Fruit fly (Drosophila melanogaster) whole organism, adult: Measurements from ENCODE around the gene Nhe2.

ENCODE experiments used
- CG11617 ChIP-seq: fragments of 200-800 bp; sonication (Bioruptor generic); optimal IDR thresholded peaks from 2 replicates; lab custom pipeline; 2017; ENCODE audit warnings: mild to moderate bottlenecking, missing biosample characterization, missing genetic modification reagents, missing genetic modification characterization
- CG14711 ChIP-seq: fragments of 200-800 bp; sonication (Bioruptor generic); optimal IDR thresholded peaks from 2 replicates; lab custom pipeline; 2018; ENCODE audit warnings: missing biosample characterization, mild to moderate bottlenecking, missing genetic modification characterization, moderate library complexity
- CG33017 ChIP-seq: fragments of 200-800 bp; sonication (Bioruptor generic); optimal IDR thresholded peaks from 2 replicates; lab custom pipeline; 2018; ENCODE audit warnings: missing biosample characterization, mild to moderate bottlenecking, missing genetic modification characterization, moderate library complexity
- Crg-1 ChIP-seq: fragments of 200-800 bp; sonication (Bioruptor generic); optimal IDR thresholded peaks from 2 replicates; lab custom pipeline; 2016; ENCODE audit warnings: missing biosample characterization, missing genetic modification characterization
- Mnt ChIP-seq: fragments of 200-800 bp; sonication (Bioruptor generic); optimal IDR thresholded peaks from 2 replicates; lab custom pipeline; 2016; ENCODE audit warnings: missing biosample characterization, mild to moderate bottlenecking, missing genetic modification characterization
- bab1 ChIP-seq: fragments of 200-800 bp; sonication (Bioruptor generic); optimal IDR thresholded peaks from 3 replicates; lab custom pipeline; 2019; ENCODE audit warnings: missing biosample characterization, mild to moderate bottlenecking, missing genetic modification characterization, moderate library complexity
- cic ChIP-seq: fragments of 200-800 bp; sonication (Bioruptor generic); optimal IDR thresholded peaks from 2 replicates; lab custom pipeline; 2017; ENCODE audit warnings: missing biosample characterization, mild to moderate bottlenecking, missing genetic modification characterization, moderate library complexity
- cnc ChIP-seq, 2 experiments: fragments of >200 bp; optimal IDR thresholded peaks; 2 replicates each; lab custom pipeline; 2017
- kay ChIP-seq: fragments of 200-800 bp; sonication (Bioruptor generic); peaks from one replicate; lab custom pipeline; 2016; ENCODE audit warnings: missing biosample characterization, missing genetic modification characterization, borderline replicate concordance
- ovo ChIP-seq: fragments of 200-800 bp; sonication (Bioruptor generic); optimal IDR thresholded peaks from 2 replicates; lab custom pipeline; 2016; ENCODE audit warnings: missing biosample characterization, missing genetic modification characterization
- toe ChIP-seq: fragments of 200-800 bp; sonication (Bioruptor generic); optimal IDR thresholded peaks from 2 replicates; lab custom pipeline; 2016; ENCODE audit warnings: missing biosample characterization, missing genetic modification characterization

- TF ChIP-seq bab1 (GFP tag; lab: Kevin White, UChicago) (no peak), CG11617 (GFP tag; lab: Kevin White, UChicago) (no peak), CG14711 (no peak), toe (GFP tag; lab: Kevin White, UChicago) (no peak), kay (GFP tag; lab: Kevin White, UChicago) (no peak), cnc (optimal IDR thresholded peaks at IDR 0.05; lab: Kevin White, UChicago) (no peak), Mnt (no peak), cic (GFP tag; lab: Kevin White, UChicago) (no peak), Crg-1 (GFP tag; lab: Kevin White, UChicago) (no peak), CG33017 (no peak), ovo (GFP tag; lab: Kevin White, UChicago) (no peak)
These were observed 34.6 kb upstream of the Nhe2 start for dm6 chr2L:21069776-21070175.
